Worm (Caenorhabditis elegans) whole organism, young adult: ENCODE measurements around the gene cyp-35B1.

Experiments used
- ZK185.1 ChIP-seq: sonication (generic microtip); optimal IDR thresholded peaks from 2 replicates; lab custom pipeline; 2016; ENCODE audit warnings: mild to moderate bottlenecking, missing genetic modification characterization, missing compliant biosample characterization; ENCODE audit not compliant: poor library complexity, severe bottlenecking
- akir-1 ChIP-seq: fragments of 200-800 bp; sonication (Bioruptor generic); optimal IDR thresholded peaks from 2 replicates; lab custom pipeline; 2018; ENCODE audit warnings: mild to moderate bottlenecking, missing genetic modification characterization, moderate library complexity, missing compliant biosample characterization
- ceh-100 ChIP-seq: fragments of 200-800 bp; sonication (Bioruptor generic); IDR thresholded peaks from 2 replicates; pipeline ENCODE4 v1.3.6; 2022; ENCODE audit warnings: missing genetic modification reagents, missing genetic modification characterization, missing compliant biosample characterization
- ceh-40 ChIP-seq: fragments of 200-800 bp; sonication (Bioruptor generic); IDR thresholded peaks from 2 replicates; pipeline ENCODE4 v1.3.6; 2022; ENCODE audit warnings: missing genetic modification characterization, missing compliant biosample characterization
- him-1 ChIP-seq: sonication (generic microtip); optimal IDR thresholded peaks from 2 replicates; lab custom pipeline; 2016; ENCODE audit warnings: missing genotype, missing genetic modification reagents, missing genetic modification characterization, missing compliant biosample characterization
- lin-35 ChIP-seq, 3 experiments: fragments of 150-350 bp in 2 of 3; sonication (generic microtip) in 1 of 3; optimal IDR thresholded peaks; 2 replicates each; lab custom pipeline; 2014 to 2018; ENCODE audit warnings: missing biosample characterization in 3 of 3, missing genetic modification characterization in 3 of 3, missing genetic modification reagents in 3 of 3
- mel-28 ChIP-seq: sonication (generic microtip); optimal IDR thresholded peaks from 2 replicates; lab custom pipeline; 2016; ENCODE audit warnings: borderline replicate concordance, mild to moderate bottlenecking, missing genetic modification characterization, missing compliant biosample characterization
- rcor-1 ChIP-seq: fragments of 200-800 bp; sonication (Bioruptor generic); IDR thresholded peaks from 2 replicates; pipeline ENCODE4 v1.3.6; 2022; ENCODE audit warnings: missing genetic modification reagents, missing genetic modification characterization, missing compliant biosample characterization
- ztf-18 ChIP-seq: sonication (generic microtip); optimal IDR thresholded peaks from 2 replicates; lab custom pipeline; 2016; ENCODE audit warnings: missing genotype, mild to moderate bottlenecking, missing genetic modification characterization, missing compliant biosample characterization

ce11 chrV:3903424-3903823, 35.4 kb upstream of the cyp-35B1 start:
- no peak for TF ChIP-seq lin-35 (GFP tag; optimal IDR thresholded peaks at IDR 0.05; lab: Kevin White, UChicago)
- no peak for TF ChIP-seq rcor-1 (GFP tag; lab: Robert Waterston, UW)
- TF ChIP-seq ceh-40 (GFP tag; lab: Robert Waterston, UW): no peak
- no peak for TF ChIP-seq him-1 (tag; lab: Kevin White, UChicago)
- no peak for TF ChIP-seq ceh-100 (GFP tag; lab: Robert Waterston, UW)
- TF ChIP-seq ZK185.1 (tag; lab: Kevin White, UChicago): no peak
- TF ChIP-seq akir-1: no peak
- no peak for TF ChIP-seq mel-28
- TF ChIP-seq ztf-18: no peak
